Worm (Caenorhabditis elegans) whole organism, young adult: ENCODE measurements around the gene moe-3.

Source experiments
- F55B11.4 ChIP-seq: sonication (generic microtip); optimal IDR thresholded peaks from 2 replicates; lab custom pipeline; 2016; ENCODE audit warnings: missing compliant biosample characterization, missing genetic modification characterization, borderline replicate concordance; ENCODE audit not compliant: insufficient read depth
- F57A8.1 ChIP-seq: fragments of 200-800 bp; sonication (Bioruptor generic); optimal IDR thresholded peaks from 2 replicates; lab custom pipeline; 2018; ENCODE audit warnings: mild to moderate bottlenecking, missing genetic modification characterization, moderate library complexity, missing compliant biosample characterization
- Y79H2A.3 ChIP-seq: fragments of 200-800 bp; sonication (Bioruptor generic); conservative IDR thresholded peaks from 2 replicates; pipeline ENCODE4 v1.3.6; 2022; ENCODE audit warnings: missing genetic modification reagents, missing genetic modification characterization, missing compliant biosample characterization
- athp-1 ChIP-seq: sonication (generic microtip); optimal IDR thresholded peaks from 2 replicates; lab custom pipeline; 2017; ENCODE audit warnings: mild to moderate bottlenecking, missing genetic modification characterization, missing compliant biosample characterization
- ceh-100 ChIP-seq: fragments of 200-800 bp; sonication (Bioruptor generic); IDR thresholded peaks from 2 replicates; pipeline ENCODE4 v1.3.6; 2022; ENCODE audit warnings: missing genetic modification reagents, missing genetic modification characterization, missing compliant biosample characterization
- ceh-27 ChIP-seq: fragments of 200-800 bp; sonication (Bioruptor generic); optimal IDR thresholded peaks from 2 replicates; lab custom pipeline; 2018; ENCODE audit warnings: mild to moderate bottlenecking, missing genetic modification characterization, moderate library complexity, missing compliant biosample characterization
- efl-1 ChIP-seq: fragments of 150-350 bp; optimal IDR thresholded peaks from 2 replicates; lab custom pipeline; 2014; ENCODE audit warnings: missing biosample characterization, missing genetic modification reagents, missing genetic modification characterization
- let-526 ChIP-seq: fragments of 200-800 bp; sonication (Bioruptor generic); IDR thresholded peaks from 2 replicates; pipeline ENCODE4 v1.3.6; 2022; ENCODE audit warnings: missing genetic modification reagents, missing genetic modification characterization, missing compliant biosample characterization
- nfyb-1 ChIP-seq: fragments of 200-800 bp; sonication (Bioruptor generic); IDR thresholded peaks from 2 replicates; pipeline ENCODE4 v1.3.6; 2022; ENCODE audit warnings: missing genetic modification reagents, missing genetic modification characterization, missing compliant biosample characterization
- xnd-1 ChIP-seq: sonication (generic microtip); optimal IDR thresholded peaks from 2 replicates; lab custom pipeline; 2016; ENCODE audit warnings: missing genotype, missing genetic modification reagents, missing genetic modification characterization, missing compliant biosample characterization

ce11 chrII:13195706-13196417, 30.3 kb upstream of the moe-3 start:
- TF ChIP-seq ceh-27 (GFP tag; lab: Kevin White, UChicago) (no peak), ceh-100 (GFP tag; lab: Robert Waterston, UW) (no peak), xnd-1 (tag; lab: Kevin White, UChicago) (no peak), efl-1 (GFP tag; lab: Kevin White, UChicago) (no peak), athp-1 (tag; lab: Kevin White, UChicago) (no peak), F55B11.4 (tag; lab: Kevin White, UChicago) (no peak), nfyb-1 (GFP tag; lab: Robert Waterston, UW) (no peak), F57A8.1 (GFP tag; lab: Kevin White, UChicago) (no peak), Y79H2A.3 (no peak), let-526 (GFP tag; lab: Robert Waterston, UW) (no peak)
